Worm (Caenorhabditis elegans): ENCODE measurements around the gene jac-1.

DNA sequence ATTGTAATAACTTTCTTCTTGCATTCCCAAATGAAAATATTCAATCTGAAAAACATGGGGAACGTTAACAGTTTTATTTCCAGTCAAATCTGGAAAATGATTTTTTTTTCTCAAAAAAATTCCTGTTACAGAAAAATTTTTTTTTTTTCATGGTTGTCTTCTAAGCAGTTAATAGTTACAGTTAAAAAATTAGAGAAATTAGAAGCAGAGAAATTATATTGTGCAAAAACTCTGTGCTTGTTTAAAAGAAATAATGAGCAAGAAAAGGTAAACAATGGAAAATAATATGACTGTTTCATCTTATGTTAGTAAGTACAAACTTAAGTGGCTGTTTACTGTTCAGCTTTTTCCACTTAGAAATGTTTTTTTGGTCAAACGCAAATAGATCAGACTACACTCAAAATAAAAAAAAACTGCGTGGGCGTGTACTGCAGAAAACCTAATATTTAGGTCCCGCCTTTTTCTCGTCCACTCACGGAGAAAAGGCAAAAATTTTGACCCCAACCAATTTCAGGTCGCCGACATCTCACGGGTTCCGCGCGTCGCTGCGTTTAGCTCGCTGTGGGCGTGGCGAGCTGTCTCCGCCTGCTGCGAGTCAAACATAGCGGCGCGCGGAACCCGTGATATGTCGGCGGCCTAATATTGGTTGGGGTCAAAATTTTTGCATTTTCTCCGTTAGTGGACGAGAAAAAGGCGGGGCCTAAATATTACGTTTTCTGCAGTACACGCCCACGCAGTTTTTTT is 75.6 kb downstream of the jac-1 start, which contains the start of gene ifas-3:
- TF ChIP-seq F13C5.2 (tag; optimal IDR thresholded peaks at IDR 0.05) (no peak), ama-1 (optimal IDR thresholded peaks at IDR 0.05) (no peak), hmbx-1 (tag; optimal IDR thresholded peaks at IDR 0.05) (no peak), ceh-13 (GFP tag; optimal IDR thresholded peaks at IDR 0.05) (no peak)
